In the genomic region with DNA sequence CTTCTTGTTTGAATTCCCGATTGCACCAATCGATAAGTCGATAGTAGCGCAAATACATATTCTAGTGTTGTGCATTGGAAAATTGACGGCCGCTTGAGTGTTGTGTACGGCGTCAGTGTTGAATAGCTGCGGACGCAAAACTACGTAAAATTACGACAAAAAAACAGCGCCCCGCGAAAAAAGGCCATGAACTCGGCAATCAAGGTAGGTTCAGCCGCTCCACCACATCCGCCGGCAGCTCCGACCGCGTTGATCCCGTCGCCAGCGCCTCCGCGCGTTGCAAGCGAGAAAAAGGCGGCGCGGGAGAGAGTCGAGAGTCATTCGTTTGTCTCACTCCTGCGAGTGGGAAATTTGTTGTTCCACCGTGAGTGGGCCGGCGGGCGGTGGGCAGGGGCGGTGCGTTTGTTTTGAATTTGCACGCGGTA, we compare ENCODE assay signal across 1 fruit fly cellular context.
TF ChIP-seq lines count a peak whose summit lies in the region.

A gene (plus strand): TSS at position 95 of the 425 bp plus-strand sequence.

TF ChIP-seq in whole organism, embryonic, 481 proteins besides CTCF, POLR2A, EP300 and RAD21 (continued from another document and continues in another):
- TF ChIP-seq Oli (tag; optimal IDR thresholded peaks at IDR 0.05; lab: Kevin White, UChicago) (peak; percentile 5), ab (GFP tag; optimal IDR thresholded peaks at IDR 0.05; lab: Kevin White, UChicago) (no peak), CG34376 (GFP tag; optimal IDR thresholded peaks at IDR 0.05; lab: Kevin White, UChicago) (peak; percentile 43), kay (GFP tag; optimal IDR thresholded peaks at IDR 0.05; lab: Kevin White, UChicago) (peak; percentile 54), trh (GFP tag; optimal IDR thresholded peaks at IDR 0.05; lab: Kevin White, UChicago) (peak; percentile 47), CG18764 (GFP tag; optimal IDR thresholded peaks at IDR 0.05; lab: Kevin White, UChicago) (peak; percentile 36), dm (GFP tag; optimal IDR thresholded peaks at IDR 0.05; lab: Kevin White, UChicago) (peak; percentile 59), CG32532 (GFP tag; IDR thresholded peaks at IDR 0.05; lab: Robert Waterston, UW) (peak; percentile 59; the same call in 1 of the 2 replicates), tna (GFP tag; IDR thresholded peaks at IDR 0.05; lab: Robert Waterston, UW; ENCODE audit: partially characterized antibody) (peak; percentile 68), CG12659 (GFP tag; optimal IDR thresholded peaks at IDR 0.05; lab: Kevin White, UChicago) (peak; percentile 82), CG2889 (GFP tag; IDR thresholded peaks at IDR 0.05; lab: Robert Waterston, UW) (no peak), gce (GFP tag; IDR thresholded peaks at IDR 0.05; lab: Robert Waterston, UW) (no peak), bcd (GFP tag; optimal IDR thresholded peaks at IDR 0.05; lab: Kevin White, UChicago) (peak; percentile 58), nmo (GFP tag; optimal IDR thresholded peaks at IDR 0.05; lab: Kevin White, UChicago) (peak; percentile 42), tap (tag; optimal IDR thresholded peaks at IDR 0.05; lab: Kevin White, UChicago) (no peak), CG10366 (GFP tag; IDR thresholded peaks at IDR 0.05; lab: Robert Waterston, UW) (peak; percentile 28; the same call in 1 of the 2 replicates), CG1602 (GFP tag; optimal IDR thresholded peaks at IDR 0.05; lab: Kevin White, UChicago) (peak; percentile 27), Jarid2 (GFP tag; optimal IDR thresholded peaks at IDR 0.05; lab: Kevin White, UChicago) (peak; percentile 22), gem (tag; optimal IDR thresholded peaks at IDR 0.05; lab: Kevin White, UChicago) (no peak), CG16813 (GFP tag; IDR thresholded peaks at IDR 0.05; lab: Robert Waterston, UW; ENCODE audit: partially characterized antibody) (peak; percentile 66), Fer3 (tag; optimal IDR thresholded peaks at IDR 0.05; lab: Kevin White, UChicago) (peak; percentile 52), ftz-f1 (GFP tag; optimal IDR thresholded peaks at IDR 0.05; lab: Kevin White, UChicago) (peak; percentile 88), lov (optimal IDR thresholded peaks at IDR 0.05; lab: Kevin White, UChicago) (no peak), lov (GFP tag; IDR thresholded peaks at IDR 0.05; lab: Robert Waterston, UW) (no peak), Bdp1 (GFP tag; optimal IDR thresholded peaks at IDR 0.05; lab: Kevin White, UChicago) (peak; percentile 55), Meics (GFP tag; optimal IDR thresholded peaks at IDR 0.05; lab: Kevin White, UChicago) (no peak), Atf3 (GFP tag; optimal IDR thresholded peaks at IDR 0.05; lab: Kevin White, UChicago) (peak; percentile 55), hkb (optimal IDR thresholded peaks at IDR 0.05; lab: Kevin White, UChicago) (no peak), hkb (GFP tag; IDR thresholded peaks at IDR 0.05; lab: Robert Waterston, UW) (peak; percentile 62; the same call in 1 of the 2 replicates), crc (GFP tag; optimal IDR thresholded peaks at IDR 0.05; lab: Kevin White, UChicago) (peak; percentile 35), schlank (tag; optimal IDR thresholded peaks at IDR 0.05; lab: Kevin White, UChicago) (no peak), H15 (GFP tag; IDR thresholded peaks at IDR 0.05; lab: Robert Waterston, UW) (peak; percentile 27; the same call in 1 of the 3 replicates), B-H1 (GFP tag; IDR thresholded peaks at IDR 0.05; lab: Robert Waterston, UW) (no peak), CHES-1-like (GFP tag; optimal IDR thresholded peaks at IDR 0.05; lab: Kevin White, UChicago) (peak; percentile 84), HLH3B (GFP tag; IDR thresholded peaks at IDR 0.05; lab: Robert Waterston, UW) (0 out of 2 replicates have a peak, but pooled peaks have one; percentile 10), luna (GFP tag; optimal IDR thresholded peaks at IDR 0.05; lab: Kevin White, UChicago) (peak; percentile 44), jing (GFP tag; optimal IDR thresholded peaks at IDR 0.05; lab: Kevin White, UChicago) (no peak), HmgZ (tag; optimal IDR thresholded peaks at IDR 0.05; lab: Kevin White, UChicago) (peak; percentile 82), CG2129 (GFP tag; IDR thresholded peaks at IDR 0.05; lab: Robert Waterston, UW; ENCODE audit: partially characterized antibody) (peak; percentile 28; the same call in 1 of the 2 replicates), lmd (GFP tag; IDR thresholded peaks at IDR 0.05; lab: Robert Waterston, UW) (peak; percentile 47), CG11093 (GFP tag; IDR thresholded peaks at IDR 0.05; lab: Robert Waterston, UW) (no peak), br (optimal IDR thresholded peaks at IDR 0.05; lab: Kevin White, UChicago) (no peak), CkIIα-i1 (GFP tag; IDR thresholded peaks at IDR 0.05; lab: Robert Waterston, UW) (no peak), Asciz (GFP tag; optimal IDR thresholded peaks at IDR 0.05; lab: Kevin White, UChicago) (no peak), dmrt99B (tag; optimal IDR thresholded peaks at IDR 0.05; lab: Kevin White, UChicago) (no peak), ato (GFP tag; IDR thresholded peaks at IDR 0.05; lab: Robert Waterston, UW; ENCODE audit: partially characterized antibody) (peak; percentile 58), ewg (GFP tag; optimal IDR thresholded peaks at IDR 0.05; lab: Kevin White, UChicago) (no peak), Pdp1 (GFP tag; optimal IDR thresholded peaks at IDR 0.05; lab: Kevin White, UChicago) (peak; percentile 59 to 77), NfI (GFP tag; optimal IDR thresholded peaks at IDR 0.05; lab: Kevin White, UChicago) (peak; percentile 64), CG1024 (GFP tag; IDR thresholded peaks at IDR 0.05; lab: Robert Waterston, UW) (no peak), Fer1 (GFP tag; optimal IDR thresholded peaks at IDR 0.05; lab: Kevin White, UChicago) (peak; percentile 79), Dbx (GFP tag; IDR thresholded peaks at IDR 0.05; lab: Robert Waterston, UW) (peak; percentile 76; the same call in 2 of the 3 replicates), ATbp (GFP tag; optimal IDR thresholded peaks at IDR 0.05; lab: Kevin White, UChicago) (no peak), al (GFP tag; IDR thresholded peaks at IDR 0.05; lab: Robert Waterston, UW) (no peak), CG9215 (GFP tag; IDR thresholded peaks at IDR 0.05; lab: Robert Waterston, UW) (peak; percentile 48), gcm2 (GFP tag; optimal IDR thresholded peaks at IDR 0.05; lab: Kevin White, UChicago) (no peak), pan (optimal IDR thresholded peaks at IDR 0.05; lab: Kevin White, UChicago) (no peak), pan (GFP tag; optimal IDR thresholded peaks at IDR 0.05 in 1 of 2, IDR thresholded peaks at IDR 0.05 in 1 of 2) (peak in 1 of 2 experiments; percentile 22), shn (GFP tag; optimal IDR thresholded peaks at IDR 0.05; lab: Kevin White, UChicago) (peak; percentile 63), CG31388 (GFP tag; optimal IDR thresholded peaks at IDR 0.05; lab: Kevin White, UChicago) (no peak), fd102C (GFP tag; optimal IDR thresholded peaks at IDR 0.05; lab: Kevin White, UChicago) (no peak), CG11456 (GFP tag; IDR thresholded peaks at IDR 0.05; lab: Robert Waterston, UW) (peak; percentile 68; the same call in 2 of the 3 replicates), Nf-YA (GFP tag; IDR thresholded peaks at IDR 0.05; lab: Robert Waterston, UW) (0 out of 2 replicates have a peak, but pooled peaks have one; percentile 28), Hmr (GFP tag; optimal IDR thresholded peaks at IDR 0.05; lab: Kevin White, UChicago) (no peak), Mad (GFP tag; optimal IDR thresholded peaks at IDR 0.05; lab: Kevin White, UChicago) (peak; percentile 61), en (GFP tag; optimal IDR thresholded peaks at IDR 0.05; lab: Kevin White, UChicago) (peak; percentile 24), scrt (GFP tag; optimal IDR thresholded peaks at IDR 0.05; lab: Kevin White, UChicago) (no peak), CG12299 (tag; optimal IDR thresholded peaks at IDR 0.05; lab: Kevin White, UChicago) (no peak), vfl (GFP tag; optimal IDR thresholded peaks at IDR 0.05; lab: Kevin White, UChicago) (peak; percentile 72), run (tag; optimal IDR thresholded peaks at IDR 0.05; lab: Kevin White, UChicago) (no peak), Oaz (GFP tag; IDR thresholded peaks at IDR 0.05; lab: Robert Waterston, UW) (no peak), Sry-δ (GFP tag; optimal IDR thresholded peaks at IDR 0.05; lab: Kevin White, UChicago) (peak; percentile 64), Dll (GFP tag; IDR thresholded peaks at IDR 0.05; lab: Robert Waterston, UW; ENCODE audit: partially characterized antibody) (peak; percentile 75), CG2875 (GFP tag; optimal IDR thresholded peaks at IDR 0.05; lab: Kevin White, UChicago) (no peak), CG12155 (GFP tag; optimal IDR thresholded peaks at IDR 0.05; lab: Kevin White, UChicago) (peak; percentile 76), CG8359 (GFP tag; optimal IDR thresholded peaks at IDR 0.05; lab: Kevin White, UChicago; ENCODE audit: borderline replicate concordance) (no peak), bbx (GFP tag; IDR thresholded peaks at IDR 0.05; lab: Robert Waterston, UW; ENCODE audit: partially characterized antibody) (peak; percentile 80), CG18599 (GFP tag; optimal IDR thresholded peaks at IDR 0.05; lab: Kevin White, UChicago) (no peak), vvl (GFP tag; IDR thresholded peaks at IDR 0.05; lab: Robert Waterston, UW) (peak; percentile 76), pzg (GFP tag; optimal IDR thresholded peaks at IDR 0.05; lab: Kevin White, UChicago) (peak; percentile 80), CG6654 (GFP tag; optimal IDR thresholded peaks at IDR 0.05; lab: Kevin White, UChicago) (no peak), cad (GFP tag; optimal IDR thresholded peaks at IDR 0.05; lab: Kevin White, UChicago) (no peak), CG17612 (GFP tag; IDR thresholded peaks at IDR 0.05; lab: Robert Waterston, UW) (no peak), CG8290 (GFP tag; optimal IDR thresholded peaks at IDR 0.05; lab: Kevin White, UChicago) (peak; percentile 55), CG8290 (tag; optimal IDR thresholded peaks at IDR 0.05; lab: Kevin White, UChicago) (no peak), Myb (GFP tag; optimal IDR thresholded peaks at IDR 0.05; lab: Kevin White, UChicago) (peak; percentile 96), CG10654 (GFP tag; optimal IDR thresholded peaks at IDR 0.05; lab: Kevin White, UChicago) (peak; percentile 47), CG43689 (GFP tag; IDR thresholded peaks at IDR 0.05; lab: Robert Waterston, UW) (no peak), Scr (GFP tag; IDR thresholded peaks at IDR 0.05; lab: Robert Waterston, UW; ENCODE audit: partially characterized antibody) (peak; percentile 70), CG32772 (GFP tag; IDR thresholded peaks at IDR 0.05; lab: Robert Waterston, UW) (no peak), toy (GFP tag; IDR thresholded peaks at IDR 0.05; lab: Robert Waterston, UW) (no peak), bab2 (GFP tag; optimal IDR thresholded peaks at IDR 0.05; lab: Kevin White, UChicago) (peak; percentile 72), gro (GFP tag; optimal IDR thresholded peaks at IDR 0.05; lab: Kevin White, UChicago) (peak; percentile 85), ems (GFP tag; optimal IDR thresholded peaks at IDR 0.05; lab: Kevin White, UChicago) (peak; percentile 84), Ssrp (tag; optimal IDR thresholded peaks at IDR 0.05; lab: Kevin White, UChicago) (no peak), esg (GFP tag; conservative IDR thresholded peaks at IDR 0.05; lab: Robert Waterston, UW) (no peak), Mrtf (GFP tag; IDR thresholded peaks at IDR 0.05; lab: Robert Waterston, UW) (no peak), jigr1 (GFP tag; IDR thresholded peaks at IDR 0.05; lab: Robert Waterston, UW) (no peak), CG4360 (GFP tag; IDR thresholded peaks at IDR 0.05; lab: Robert Waterston, UW) (no peak), Hr3 (GFP tag; optimal IDR thresholded peaks at IDR 0.05; lab: Kevin White, UChicago) (peak; percentile 39), CG30020 (tag; optimal IDR thresholded peaks at IDR 0.05; lab: Kevin White, UChicago) (peak; percentile 5), Antp (GFP tag; optimal IDR thresholded peaks at IDR 0.05; lab: Kevin White, UChicago) (peak; percentile 81), CG15011 (GFP tag; optimal IDR thresholded peaks at IDR 0.05; lab: Kevin White, UChicago) (no peak), Xbp1 (GFP tag; optimal IDR thresholded peaks at IDR 0.05; lab: Kevin White, UChicago) (peak; percentile 75), tgo (GFP tag; IDR thresholded peaks at IDR 0.05; lab: Robert Waterston, UW) (peak; percentile 22; the same call in 1 of the 3 replicates), repo (GFP tag; optimal IDR thresholded peaks at IDR 0.05; lab: Kevin White, UChicago) (peak; percentile 70), MTF-1 (GFP tag; optimal IDR thresholded peaks at IDR 0.05; lab: Kevin White, UChicago; ENCODE audit: borderline replicate concordance) (no peak), Ptx1 (GFP tag; IDR thresholded peaks at IDR 0.05; lab: Robert Waterston, UW) (peak; percentile 57), CG17385 (GFP tag; optimal IDR thresholded peaks at IDR 0.05; lab: Kevin White, UChicago) (peak; percentile 41), phol (tag; optimal IDR thresholded peaks at IDR 0.05; lab: Kevin White, UChicago) (peak; percentile 57), CG12236 (GFP tag; optimal IDR thresholded peaks at IDR 0.05; lab: Kevin White, UChicago) (peak; percentile 1), Drgx (GFP tag; IDR thresholded peaks at IDR 0.05; lab: Robert Waterston, UW) (no peak), CG16863 (GFP tag; optimal IDR thresholded peaks at IDR 0.05; lab: Kevin White, UChicago) (peak; percentile 58), CG14860 (GFP tag; IDR thresholded peaks at IDR 0.05; lab: Robert Waterston, UW; ENCODE audit: partially characterized antibody) (peak; percentile 64; the same call in 2 of the 3 replicates), CG5953 (GFP tag; IDR thresholded peaks at IDR 0.05; lab: Robert Waterston, UW) (no peak), Nf-YC (tag; optimal IDR thresholded peaks at IDR 0.05; lab: Kevin White, UChicago) (peak; percentile 44), sima (GFP tag; optimal IDR thresholded peaks at IDR 0.05; lab: Kevin White, UChicago) (peak; percentile 11), crp (GFP tag; optimal IDR thresholded peaks at IDR 0.05; lab: Kevin White, UChicago) (peak in 1 of 2 experiments; percentile 17), eyg (GFP tag; optimal IDR thresholded peaks at IDR 0.05; lab: Kevin White, UChicago) (peak; percentile 45), NFAT (GFP tag; IDR thresholded peaks at IDR 0.05; lab: Robert Waterston, UW) (peak; percentile 81; the same call in 1 of the 2 replicates), CG9876 (GFP tag; optimal IDR thresholded peaks at IDR 0.05; lab: Kevin White, UChicago) (peak; percentile 42), CG8089 (GFP tag; optimal IDR thresholded peaks at IDR 0.05; lab: Kevin White, UChicago) (peak; percentile 29), Ada2b (GFP tag; IDR thresholded peaks at IDR 0.05; lab: Robert Waterston, UW) (0 out of 2 replicates have a peak, but pooled peaks have one; percentile 5), slbo (GFP tag; IDR thresholded peaks at IDR 0.05; lab: Robert Waterston, UW) (peak; percentile 77)
